Fruit fly (Drosophila melanogaster): Measurements from ENCODE around the gene TfIIB.

Gene TfIIB

DNA sequence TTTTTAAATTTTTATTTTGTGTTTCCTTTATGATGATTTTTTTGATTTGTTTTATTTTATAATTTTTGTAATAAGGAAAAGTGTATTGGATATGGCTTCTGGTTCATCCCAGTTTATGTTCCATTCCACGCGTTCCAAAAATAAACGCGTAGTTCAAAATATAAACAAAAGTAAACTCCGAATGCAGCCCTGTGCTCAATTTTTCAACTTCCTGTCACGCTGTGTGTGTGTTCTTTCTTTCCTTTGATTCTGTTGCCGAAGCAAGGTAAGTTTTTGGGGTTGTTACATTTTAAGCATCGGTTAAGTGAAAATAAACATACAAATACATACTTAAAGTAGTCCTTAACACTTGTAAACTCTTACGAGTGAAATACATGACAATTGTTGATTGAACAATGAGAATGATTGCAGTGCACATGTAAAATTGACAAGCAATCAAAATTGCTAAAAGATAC lies 23.0 kb upstream of the TfIIB start, which contains the start of the genes Ip259 and RpS27A (continued):
- TF ChIP-seq seq (GFP tag; IDR thresholded peaks at IDR 0.05) = peak; percentile 74
- no peak for TF ChIP-seq CG18599 (GFP tag; optimal IDR thresholded peaks at IDR 0.05)
- peak; percentile 35 for TF ChIP-seq HmgD (GFP tag; optimal IDR thresholded peaks at IDR 0.05)
- no peak for TF ChIP-seq CG8478 (optimal IDR thresholded peaks at IDR 0.05)
- TF ChIP-seq CG7928 (GFP tag; optimal IDR thresholded peaks at IDR 0.05) = peak; percentile 69
- peak; percentile 74 for TF ChIP-seq emc (GFP tag; optimal IDR thresholded peaks at IDR 0.05)
- TF ChIP-seq CG11398 (GFP tag; optimal IDR thresholded peaks at IDR 0.05) = peak; percentile 67
- TF ChIP-seq pum (GFP tag; optimal IDR thresholded peaks at IDR 0.05) = peak; percentile 30
- peak in 1 of 3 experiments; percentile 65 for TF ChIP-seq Stat92E (GFP tag; optimal IDR thresholded peaks at IDR 0.05)
- TF ChIP-seq Drgx (GFP tag; IDR thresholded peaks at IDR 0.05) = 0 out of 2 replicates have a peak, but pooled peaks have one; percentile 5
- peak; percentile 65 for TF ChIP-seq odd (GFP tag; optimal IDR thresholded peaks at IDR 0.05)
- TF ChIP-seq E2f2 (GFP tag; IDR thresholded peaks at IDR 0.05) = peak; percentile 27; the same call in 1 of the 2 replicates
- TF ChIP-seq Eip74EF (GFP tag; optimal IDR thresholded peaks at IDR 0.05) = peak in 1 of 2 experiments; percentile 64
- no peak for TF ChIP-seq CG11560 (tag; IDR thresholded peaks at IDR 0.05)
- no peak for TF ChIP-seq CG2129 (GFP tag; IDR thresholded peaks at IDR 0.05; ENCODE audit: partially characterized antibody)
- TF ChIP-seq sna (GFP tag; IDR thresholded peaks at IDR 0.05; ENCODE audit: partially characterized antibody) = no peak
- no peak for TF ChIP-seq CG31388 (GFP tag; optimal IDR thresholded peaks at IDR 0.05)
- peak; percentile 77; the same call in 2 of the 3 replicates for TF ChIP-seq Optix (GFP tag; IDR thresholded peaks at IDR 0.05)
- TF ChIP-seq CG9727 (GFP tag; optimal IDR thresholded peaks at IDR 0.05) = peak; percentile 91
- no peak for TF ChIP-seq Jarid2 (GFP tag; optimal IDR thresholded peaks at IDR 0.05)
- TF ChIP-seq CG33557 (GFP tag; optimal IDR thresholded peaks at IDR 0.05) = peak; percentile 69
- TF ChIP-seq Meics (GFP tag; optimal IDR thresholded peaks at IDR 0.05) = peak; percentile 91
- TF ChIP-seq CG10209 (GFP tag; optimal IDR thresholded peaks at IDR 0.05) = peak; percentile 80
- peak; percentile 81 for TF ChIP-seq Camta (GFP tag; optimal IDR thresholded peaks at IDR 0.05)
- peak; percentile 24 for TF ChIP-seq CG1602 (GFP tag; optimal IDR thresholded peaks at IDR 0.05)
- TF ChIP-seq hth (optimal IDR thresholded peaks at IDR 0.05) = no peak
- TF ChIP-seq CG11456 (GFP tag; IDR thresholded peaks at IDR 0.05) = no peak; the same call in 1 of the 3 replicates
- TF ChIP-seq CG17802 (tag; optimal IDR thresholded peaks at IDR 0.05) = peak; percentile 96
- 0 out of 2 replicates have a peak, but pooled peaks have one; percentile 40 for TF ChIP-seq CG4360 (GFP tag; IDR thresholded peaks at IDR 0.05)
- TF ChIP-seq unc-4 (GFP tag; IDR thresholded peaks at IDR 0.05; ENCODE audit: partially characterized antibody) = no peak
- TF ChIP-seq Gsc (GFP tag; IDR thresholded peaks at IDR 0.05) = no peak
- peak; percentile 85 for TF ChIP-seq CG8089 (GFP tag; optimal IDR thresholded peaks at IDR 0.05)
- TF ChIP-seq Dll (GFP tag; IDR thresholded peaks at IDR 0.05; ENCODE audit: partially characterized antibody) = no peak
- peak; percentile 73 for TF ChIP-seq CG4328 (GFP tag; optimal IDR thresholded peaks at IDR 0.05)
- TF ChIP-seq CG6272 (GFP tag; IDR thresholded peaks at IDR 0.05) = peak; percentile 61; the same call in 1 of the 2 replicates
- peak; percentile 45 for TF ChIP-seq CG13424 (tag; optimal IDR thresholded peaks at IDR 0.05)
- no peak for TF ChIP-seq h (optimal IDR thresholded peaks at IDR 0.05)
- peak; percentile 61; the same call in 1 of the 3 replicates for TF ChIP-seq CG7357 (GFP tag; IDR thresholded peaks at IDR 0.05)
- peak; percentile 67 for TF ChIP-seq gsb-n (tag; optimal IDR thresholded peaks at IDR 0.05)
- peak; percentile 86 for TF ChIP-seq CG6765 (GFP tag; optimal IDR thresholded peaks at IDR 0.05)
- TF ChIP-seq ewg (GFP tag; optimal IDR thresholded peaks at IDR 0.05) = peak; percentile 64
- peak; percentile 58 for TF ChIP-seq dati (GFP tag; IDR thresholded peaks at IDR 0.05)
